Fruit fly (Drosophila melanogaster) whole organism, embryonic: ENCODE results near the gene CG9483.

Experiments used
- Asciz ChIP-seq: fragments of 200-800 bp; sonication (Bioruptor generic); optimal IDR thresholded peaks from 2 replicates; lab custom pipeline; 2017; ENCODE audit warnings: missing biosample characterization, mild to moderate bottlenecking, missing genetic modification characterization, missing genetic modification reagents
- Atf-2 ChIP-seq: fragments of 200-800 bp; sonication (Bioruptor generic); optimal IDR thresholded peaks from 2 replicates; lab custom pipeline; 2016; ENCODE audit warnings: missing biosample characterization, missing genetic modification characterization
- CG10431 ChIP-seq: fragments of 200-800 bp; sonication (Bioruptor generic); optimal IDR thresholded peaks from 3 replicates; lab custom pipeline; 2018; ENCODE audit warnings: missing biosample characterization, mild to moderate bottlenecking, missing genetic modification characterization
- CG11504 ChIP-seq: fragments of 200-800 bp; sonication (Bioruptor generic); optimal IDR thresholded peaks from 3 replicates; lab custom pipeline; 2019; ENCODE audit warnings: missing biosample characterization, mild to moderate bottlenecking, missing genetic modification characterization, moderate library complexity
- CG12155 ChIP-seq: fragments of 200-800 bp; sonication (Bioruptor generic); optimal IDR thresholded peaks from 3 replicates; lab custom pipeline; 2016; ENCODE audit warnings: missing biosample characterization, missing genetic modification characterization
- CG12219 ChIP-seq: fragments of 200-800 bp; sonication (Bioruptor generic); optimal IDR thresholded peaks from 3 replicates; lab custom pipeline; 2018; ENCODE audit warnings: missing biosample characterization, mild to moderate bottlenecking, missing genetic modification characterization
- CG13424 ChIP-seq: fragments of 200-800 bp; sonication (Bioruptor generic); optimal IDR thresholded peaks from 2 replicates; lab custom pipeline; 2019; ENCODE audit warnings: missing biosample characterization, mild to moderate bottlenecking, missing genetic modification characterization, moderate library complexity
- CG1602 ChIP-seq: fragments of 200-800 bp; sonication (Bioruptor generic); optimal IDR thresholded peaks from 3 replicates; lab custom pipeline; 2016; ENCODE audit warnings: missing biosample characterization, missing genetic modification characterization
- CG1832 ChIP-seq: fragments of 200-800 bp; sonication (Bioruptor generic); optimal IDR thresholded peaks from 2 replicates; lab custom pipeline; 2017; ENCODE audit warnings: missing biosample characterization, mild to moderate bottlenecking, missing genetic modification characterization, inconsistent platforms
- CG32767 ChIP-seq: fragments of 200-800 bp; sonication (Bioruptor generic); IDR thresholded peaks from 2 replicates; pipeline ENCODE4 v1.3.6; 2022; ENCODE audit warnings: missing biosample characterization, missing genetic modification characterization
- CG3726 ChIP-seq: fragments of 200-800 bp; sonication (Bioruptor generic); IDR thresholded peaks from 3 replicates; pipeline ENCODE4, ENCODE4 v1.3.6; 2022; ENCODE audit warnings: missing biosample characterization, missing genetic modification characterization
- CG6272 ChIP-seq: fragments of 200-800 bp; sonication (Bioruptor generic); IDR thresholded peaks from 2 replicates; pipeline ENCODE4 v1.3.6; 2022; ENCODE audit warnings: missing biosample characterization, missing genetic modification characterization
- CTCF ChIP-seq: fragments of 200-800 bp; sonication (Bioruptor generic); optimal IDR thresholded peaks from 2 replicates; lab custom pipeline; 2017; ENCODE audit warnings: missing biosample characterization, mild to moderate bottlenecking, missing genetic modification characterization, moderate library complexity
- Camta ChIP-seq: fragments of 200-800 bp; sonication (Bioruptor generic); optimal IDR thresholded peaks from 2 replicates; lab custom pipeline; 2016; ENCODE audit warnings: missing biosample characterization, missing genetic modification characterization
- Dad ChIP-seq: fragments of 200-800 bp; sonication (Bioruptor generic); optimal IDR thresholded peaks from 3 replicates; lab custom pipeline; 2016; ENCODE audit warnings: missing biosample characterization, missing genetic modification characterization
- Dek ChIP-seq: fragments of 200-800 bp; sonication (Bioruptor generic); optimal IDR thresholded peaks from 3 replicates; lab custom pipeline; 2019; ENCODE audit warnings: missing biosample characterization, mild to moderate bottlenecking, missing genetic modification characterization, moderate library complexity
- Dfd ChIP-seq, 2 experiments: fragments of >200 bp; optimal IDR thresholded peaks; 2 replicates each; lab custom pipeline; 2017; ENCODE audit warnings: missing biosample characterization in 2 of 2, missing genetic modification characterization in 2 of 2
- Dp ChIP-seq: fragments of 200-800 bp; sonication (Bioruptor generic); optimal IDR thresholded peaks from 2 replicates; lab custom pipeline; 2018; ENCODE audit warnings: missing biosample characterization, mild to moderate bottlenecking, missing genetic modification characterization, moderate library complexity
- Ets65A ChIP-seq: fragments of 200-800 bp; sonication (Bioruptor generic); peaks from one replicate; lab custom pipeline; 2016; ENCODE audit warnings: missing biosample characterization, missing genetic modification characterization
- H2.0 ChIP-seq: fragments of 200-800 bp; sonication (Bioruptor generic); IDR thresholded peaks from 2 replicates; pipeline ENCODE4 v1.3.6; 2022; ENCODE audit warnings: missing biosample characterization, missing genetic modification characterization
- Hmx ChIP-seq: fragments of 200-800 bp; sonication (Bioruptor generic); optimal IDR thresholded peaks from 2 replicates; lab custom pipeline; 2016; ENCODE audit warnings: missing biosample characterization, missing genetic modification characterization
- Lim3 ChIP-seq: fragments of 200-800 bp; sonication (Bioruptor generic); IDR thresholded peaks from 2 replicates; pipeline ENCODE4 v1.3.6; 2022; ENCODE audit warnings: missing biosample characterization, missing genetic modification characterization
- Poxn ChIP-seq: fragments of 200-800 bp; sonication (Bioruptor generic); IDR thresholded peaks from 2 replicates; pipeline ENCODE4 v1.3.6; 2022; ENCODE audit warnings: missing biosample characterization, missing genetic modification characterization
- Sry-δ ChIP-seq: fragments of 200-800 bp; sonication (Bioruptor generic); optimal IDR thresholded peaks from 2 replicates; lab custom pipeline; 2016; ENCODE audit warnings: missing biosample characterization, missing genetic modification characterization
- Usf ChIP-seq: fragments of 200-800 bp; sonication (Bioruptor generic); optimal IDR thresholded peaks from 2 replicates; lab custom pipeline; 2017; ENCODE audit warnings: missing genotype, missing biosample characterization, missing genetic modification characterization
- al ChIP-seq: fragments of 200-800 bp; sonication (Bioruptor generic); IDR thresholded peaks from 2 replicates; pipeline ENCODE4 v1.3.6; 2022; ENCODE audit warnings: missing biosample characterization, missing genetic modification characterization
- aop ChIP-seq: fragments of 200-800 bp; sonication (Bioruptor generic); IDR thresholded peaks from 2 replicates; pipeline ENCODE4 v1.3.6; 2022; ENCODE audit warnings: missing biosample characterization, missing genetic modification characterization
- az2 ChIP-seq: fragments of 200-800 bp; sonication (Bioruptor generic); optimal IDR thresholded peaks from 3 replicates; lab custom pipeline; 2016; ENCODE audit warnings: missing biosample characterization, missing genetic modification characterization
- bowl ChIP-seq: fragments of 200-800 bp; sonication (Bioruptor generic); IDR thresholded peaks from 2 replicates; pipeline ENCODE4 v1.3.6; 2022; ENCODE audit warnings: missing biosample characterization, missing genetic modification characterization
- br ChIP-seq: fragments of >200 bp; optimal IDR thresholded peaks from 2 replicates; lab custom pipeline; 2017
- chn ChIP-seq: fragments of 200-800 bp; sonication (Bioruptor generic); optimal IDR thresholded peaks from 2 replicates; lab custom pipeline; 2016; ENCODE audit warnings: missing biosample characterization, missing genetic modification characterization
- ci ChIP-seq: fragments of 200-800 bp; sonication (Bioruptor generic); IDR thresholded peaks from 3 replicates; pipeline ENCODE4 v1.3.6; 2022; ENCODE audit warnings: missing biosample characterization, missing genetic modification characterization
- cwo ChIP-seq: fragments of 200-800 bp; sonication (Bioruptor generic); optimal IDR thresholded peaks from 3 replicates; lab custom pipeline; 2017; ENCODE audit warnings: missing biosample characterization, missing genetic modification characterization, mild to moderate bottlenecking, moderate library complexity, missing genetic modification reagents
- eyg ChIP-seq: fragments of 200-800 bp; sonication (Bioruptor generic); optimal IDR thresholded peaks from 3 replicates; lab custom pipeline; 2016; ENCODE audit warnings: missing biosample characterization, missing genetic modification characterization
- fd102C ChIP-seq: fragments of 200-800 bp; sonication (Bioruptor generic); optimal IDR thresholded peaks from 2 replicates; lab custom pipeline; 2018; ENCODE audit warnings: missing biosample characterization, mild to moderate bottlenecking, missing genetic modification characterization, moderate library complexity
- fd64A ChIP-seq: fragments of 200-800 bp; sonication (Bioruptor generic); optimal IDR thresholded peaks from 3 replicates; lab custom pipeline; 2018; ENCODE audit warnings: missing biosample characterization, mild to moderate bottlenecking, missing genetic modification characterization
- ftz-f1 ChIP-seq: fragments of 200-800 bp; sonication (Bioruptor generic); optimal IDR thresholded peaks from 2 replicates; lab custom pipeline; 2016; ENCODE audit warnings: missing biosample characterization, missing genetic modification characterization
- gcm ChIP-seq: fragments of 200-800 bp; sonication (Bioruptor generic); optimal IDR thresholded peaks from 2 replicates; lab custom pipeline; 2019; ENCODE audit warnings: missing biosample characterization, mild to moderate bottlenecking, missing genetic modification characterization, moderate library complexity
- gfzf ChIP-seq: fragments of 200-800 bp; sonication (Bioruptor generic); optimal IDR thresholded peaks from 2 replicates; lab custom pipeline; 2016; ENCODE audit warnings: missing biosample characterization, mild to moderate bottlenecking, missing genetic modification characterization, moderate library complexity
- gro ChIP-seq: fragments of 200-800 bp; sonication (Bioruptor generic); optimal IDR thresholded peaks from 2 replicates; lab custom pipeline; 2016; ENCODE audit warnings: missing biosample characterization, missing genetic modification characterization
- ind ChIP-seq: fragments of 200-800 bp; sonication (Bioruptor generic); optimal IDR thresholded peaks from 3 replicates; lab custom pipeline; 2016; ENCODE audit warnings: missing biosample characterization, missing genetic modification characterization
- inv ChIP-seq: fragments of 200-800 bp; sonication (Bioruptor generic); IDR thresholded peaks from 2 replicates; pipeline ENCODE4 v1.3.6; 2022; ENCODE audit warnings: missing biosample characterization, missing genetic modification characterization; ENCODE audit not compliant: partially characterized antibody
- lov ChIP-seq, 2 experiments: fragments of 200-800 bp in 1 of 2; fragments of >200 bp in 1 of 2; sonication (Bioruptor generic) in 1 of 2; IDR thresholded peaks in 1 of 2; optimal IDR thresholded peaks in 1 of 2; 2 replicates in 1 of 2; 3 replicates in 1 of 2; pipeline versions ENCODE4 v1.3.6 to Lab custom; 2017 to 2022; ENCODE audit warnings: missing biosample characterization in 1 of 2, missing genetic modification characterization in 1 of 2
- luna ChIP-seq: fragments of 200-800 bp; sonication (Bioruptor generic); optimal IDR thresholded peaks from 2 replicates; lab custom pipeline; 2016; ENCODE audit warnings: missing biosample characterization, missing genetic modification characterization
- mirr ChIP-seq: fragments of 200-800 bp; sonication (Bioruptor generic); optimal IDR thresholded peaks from 3 replicates; lab custom pipeline; 2018; ENCODE audit warnings: missing biosample characterization, mild to moderate bottlenecking, missing genetic modification characterization
- nerfin-1 ChIP-seq: fragments of 200-800 bp; sonication (Bioruptor generic); optimal IDR thresholded peaks from 3 replicates; lab custom pipeline; 2019; ENCODE audit warnings: missing biosample characterization, mild to moderate bottlenecking, missing genetic modification characterization, moderate library complexity
- otp ChIP-seq: fragments of 200-800 bp; sonication (Bioruptor generic); IDR thresholded peaks from 3 replicates; pipeline ENCODE4, ENCODE4 v1.3.6; 2022; ENCODE audit warnings: missing biosample characterization, missing genetic modification characterization
- sima ChIP-seq: fragments of 200-800 bp; sonication (Bioruptor generic); optimal IDR thresholded peaks from 2 replicates; lab custom pipeline; 2016; ENCODE audit warnings: missing biosample characterization, missing genetic modification characterization
- sqz ChIP-seq: fragments of 200-800 bp; sonication (Bioruptor generic); optimal IDR thresholded peaks from 3 replicates; lab custom pipeline; 2018; ENCODE audit warnings: missing biosample characterization, mild to moderate bottlenecking, missing genetic modification characterization
- twi ChIP-seq: fragments of 200-800 bp; optimal IDR thresholded peaks from 2 replicates; lab custom pipeline; 2019; ENCODE audit warnings: missing biosample characterization, mild to moderate bottlenecking, missing genetic modification characterization, moderate library complexity
- yki ChIP-seq: fragments of >200 bp; optimal IDR thresholded peaks from 3 replicates; lab custom pipeline; 2018
- zen2 ChIP-seq: fragments of 200-800 bp; sonication (Bioruptor generic); IDR thresholded peaks from 3 replicates; pipeline ENCODE4 v1.3.6; 2022; ENCODE audit warnings: missing biosample characterization, missing genetic modification characterization; ENCODE audit not compliant: partially characterized antibody

Gene CG9483

dm6 chr2L:8834806-8835483, 31.6 kb upstream of the CG9483 start:
- no peak for TF ChIP-seq lov (optimal IDR thresholded peaks at IDR 0.05; lab: Kevin White, UChicago)
- no peak for TF ChIP-seq lov (GFP tag; IDR thresholded peaks at IDR 0.05; lab: Robert Waterston, UW)
- TF ChIP-seq Asciz (GFP tag; lab: Kevin White, UChicago): no peak
- TF ChIP-seq CG11504: peak; percentile 53
- no peak for TF ChIP-seq bowl (GFP tag; lab: Robert Waterston, UW)
- TF ChIP-seq gro (GFP tag; lab: Kevin White, UChicago): no peak
- no peak for TF ChIP-seq cwo (GFP tag; lab: Kevin White, UChicago)
- TF ChIP-seq Usf (GFP tag; lab: Kevin White, UChicago): no peak
- TF ChIP-seq aop (GFP tag; lab: Robert Waterston, UW): no peak
- TF ChIP-seq CG12219: no peak
- no peak for TF ChIP-seq Dp (GFP tag; lab: Kevin White, UChicago)
- TF ChIP-seq CG6272 (GFP tag; lab: Robert Waterston, UW): no peak
- no peak for TF ChIP-seq ftz-f1 (GFP tag; lab: Kevin White, UChicago)
- no peak for TF ChIP-seq CG1832 (GFP tag; lab: Kevin White, UChicago)
- 0 out of 2 replicates have a peak, but pooled peaks have one; percentile 70 for TF ChIP-seq CG32767 (GFP tag; lab: Robert Waterston, UW)
- TF ChIP-seq inv (GFP tag; lab: Robert Waterston, UW): no peak
- peak; percentile 10 for TF ChIP-seq chn (GFP tag; lab: Kevin White, UChicago)
- TF ChIP-seq mirr (GFP tag; lab: Kevin White, UChicago): no peak
- TF ChIP-seq az2 (GFP tag; lab: Kevin White, UChicago): peak; percentile 72
- no peak for TF ChIP-seq fd102C (GFP tag; lab: Kevin White, UChicago)
- no peak for TF ChIP-seq sima (GFP tag; lab: Kevin White, UChicago)
- TF ChIP-seq Lim3 (GFP tag; lab: Robert Waterston, UW): no peak; the same call in none of the 2 replicates
- no peak for TF ChIP-seq Hmx (GFP tag; lab: Kevin White, UChicago)
- no peak for TF ChIP-seq fd64A (GFP tag; lab: Kevin White, UChicago)
- 0 out of 2 replicates have a peak, but pooled peaks have one; percentile 8 for TF ChIP-seq H2.0 (GFP tag; lab: Robert Waterston, UW)
- TF ChIP-seq sqz (GFP tag; lab: Kevin White, UChicago): no peak
- peak; percentile 88 for TF ChIP-seq Ets65A (GFP tag; lab: Kevin White, UChicago)
- TF ChIP-seq CTCF (GFP tag; lab: Kevin White, UChicago): no peak
- peak; percentile 43 for TF ChIP-seq CG13424
- TF ChIP-seq gcm (GFP tag; lab: Kevin White, UChicago): peak; percentile 49
- no peak for TF ChIP-seq CG12155 (GFP tag; lab: Kevin White, UChicago)
- TF ChIP-seq luna (GFP tag; lab: Kevin White, UChicago): no peak
- TF ChIP-seq otp (GFP tag; lab: Robert Waterston, UW): peak; percentile 93
- TF ChIP-seq Dek: no peak
- no peak for TF ChIP-seq gfzf (GFP tag; lab: Kevin White, UChicago)
- peak; percentile 1 for TF ChIP-seq Sry-δ
- no peak for TF ChIP-seq br
- TF ChIP-seq yki (lab: Kevin White, UChicago): no peak
- TF ChIP-seq CG3726 (GFP tag; lab: Robert Waterston, UW): peak; percentile 49; the same call in 1 of the 3 replicates
- TF ChIP-seq Poxn (GFP tag; lab: Robert Waterston, UW): no peak
- no peak for TF ChIP-seq twi (tag; lab: Kevin White, UChicago)
- TF ChIP-seq nerfin-1 (tag; lab: Kevin White, UChicago): no peak
- TF ChIP-seq CG1602 (GFP tag; lab: Kevin White, UChicago): peak; percentile 47
- no peak for TF ChIP-seq Atf-2 (GFP tag; lab: Kevin White, UChicago)
- TF ChIP-seq zen2: no peak
- TF ChIP-seq Dad (GFP tag; lab: Kevin White, UChicago): peak; percentile 39
- TF ChIP-seq CG10431: no peak
- no peak for TF ChIP-seq eyg (GFP tag; lab: Kevin White, UChicago)
- no peak for TF ChIP-seq Dfd (GFP tag; optimal IDR thresholded peaks at IDR 0.05; lab: Kevin White, UChicago)
- peak; percentile 38 for TF ChIP-seq Camta (GFP tag; lab: Kevin White, UChicago)
- no peak for TF ChIP-seq al (GFP tag; lab: Robert Waterston, UW)
- no peak for TF ChIP-seq ind (GFP tag; lab: Kevin White, UChicago)
- TF ChIP-seq ci (GFP tag; lab: Robert Waterston, UW): peak; percentile 91
